Fruit fly (Drosophila melanogaster) Kc167 (cell line): ENCODE results near the gene CG32564.

Experiments
- h ChIP-seq: fragments of >200 bp; optimal IDR thresholded peaks from 3 replicates; lab custom pipeline; 2018; ENCODE audit warnings: missing external identifiers
- insv ChIP-seq: fragments of >200 bp; optimal IDR thresholded peaks from 3 replicates; lab custom pipeline; 2018; ENCODE audit warnings: missing external identifiers
- psq ChIP-seq: fragments of >200 bp; optimal IDR thresholded peaks from 2 replicates; lab custom pipeline; 2017; ENCODE audit warnings: missing external identifiers

dm6 chrX:17207865-17208486 lies 1.8 kb downstream of the CG32564 start, which contains the start of gene CG32563:
- no peak for TF ChIP-seq h (lab: Kevin White, UChicago)
- TF ChIP-seq insv (lab: Kevin White, UChicago), result no peak
- TF ChIP-seq psq, result no peak
